Worm (Caenorhabditis elegans): ENCODE data around the gene Y41D4B.24.

DNA sequence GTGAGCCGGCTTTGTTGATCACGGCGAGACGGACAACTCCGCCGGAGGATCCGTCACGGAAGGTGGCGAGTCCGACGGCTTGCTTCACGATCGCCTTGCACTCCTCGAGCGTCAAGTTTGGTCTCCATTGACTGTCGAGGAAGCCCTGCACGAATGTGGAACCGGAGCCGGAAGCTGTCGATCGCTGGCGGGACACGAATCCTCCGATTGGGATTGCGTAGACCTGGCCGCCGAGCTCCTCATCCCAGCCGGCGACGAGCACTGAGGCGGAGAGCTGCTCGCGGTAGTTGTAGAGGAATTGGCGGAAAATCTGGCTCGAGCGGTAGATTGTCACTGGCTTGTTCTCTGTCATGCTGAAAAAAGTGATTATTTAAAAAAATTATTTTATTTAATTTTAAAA, 27.0 kb upstream of the Y41D4B.24 start:
- TF ChIP-seq lin-13 (tag; optimal IDR thresholded peaks at IDR 0.05) (no peak), sem-2 (GFP tag; optimal IDR thresholded peaks at IDR 0.05) (no peak), zip-8 (tag; optimal IDR thresholded peaks at IDR 0.05) (no peak), mls-2 (tag; optimal IDR thresholded peaks at IDR 0.05) (no peak), nhr-237 (tag; optimal IDR thresholded peaks at IDR 0.05) (no peak), pha-4 (tag; optimal IDR thresholded peaks at IDR 0.05) (no peak), lsy-2 (tag; optimal IDR thresholded peaks at IDR 0.05) (no peak), hlh-1 (tag; optimal IDR thresholded peaks at IDR 0.05) (no peak), mep-1 (tag; optimal IDR thresholded peaks at IDR 0.05) (no peak)

Measured in whole organism, mixed stage, embryonic.